Fruit fly (Drosophila melanogaster) Kc167 (cell line): ENCODE data around the gene CG12091.

Experiments used
- Sin3A ChIP-seq: fragments of >200 bp; optimal IDR thresholded peaks from 2 replicates; lab custom pipeline; 2018; ENCODE audit warnings: missing external identifiers
- h ChIP-seq: fragments of >200 bp; optimal IDR thresholded peaks from 3 replicates; lab custom pipeline; 2018; ENCODE audit warnings: missing external identifiers

dm6 chr3L:1577338-1577737 lies 40.7 kb upstream of the CG12091 start:
- TF ChIP-seq Sin3A (lab: Kevin White, UChicago) = no peak
- TF ChIP-seq h (lab: Kevin White, UChicago) = no peak
